Worm (Caenorhabditis elegans) whole organism, L3 larva: ENCODE measurements around the gene Y57A10A.27.

Experiments used
- aly-2 ChIP-seq: fragments of 150-350 bp; optimal IDR thresholded peaks from 2 replicates; lab custom pipeline; 2014; ENCODE audit warnings: missing biosample characterization, missing genetic modification characterization
- ceh-82 ChIP-seq: fragments of 150-350 bp; optimal IDR thresholded peaks from 2 replicates; lab custom pipeline; 2014; ENCODE audit warnings: missing biosample characterization, missing genetic modification characterization
- elt-2 ChIP-seq: sonication (generic microtip); optimal IDR thresholded peaks from 2 replicates; lab custom pipeline; 2016; ENCODE audit warnings: missing genetic modification reagents, mild to moderate bottlenecking, missing genetic modification characterization, missing compliant biosample characterization
- fkh-10 ChIP-seq: sonication (generic microtip); optimal IDR thresholded peaks from 2 replicates; lab custom pipeline; 2017; ENCODE audit warnings: missing biosample characterization, missing genetic modification reagents, missing genetic modification characterization
- jun-1 ChIP-seq: fragments of 150-350 bp; optimal IDR thresholded peaks from 2 replicates; lab custom pipeline; 2014; ENCODE audit warnings: missing biosample characterization, missing genetic modification reagents, missing genetic modification characterization
- lin-39 ChIP-seq: fragments of 150-350 bp; optimal IDR thresholded peaks from 2 replicates; lab custom pipeline; 2018; ENCODE audit warnings: missing biosample characterization, missing genetic modification reagents, missing genetic modification characterization
- nhr-11 ChIP-seq: fragments of 150-350 bp; optimal IDR thresholded peaks from 2 replicates; lab custom pipeline; 2014; ENCODE audit warnings: missing biosample characterization, missing genetic modification characterization
- nhr-12 ChIP-seq: fragments of 150-350 bp; optimal IDR thresholded peaks from 2 replicates; lab custom pipeline; 2014; ENCODE audit warnings: missing biosample characterization, missing genetic modification characterization
- nhr-25 ChIP-seq: sonication (generic microtip); optimal IDR thresholded peaks from 2 replicates; lab custom pipeline; 2017; ENCODE audit warnings: missing biosample characterization, missing genetic modification characterization
- nhr-76 ChIP-seq: fragments of 150-350 bp; sonication (generic microtip); optimal IDR thresholded peaks from 5 replicates; lab custom pipeline; 2014; ENCODE audit warnings: missing biosample characterization, missing genetic modification characterization
- unc-39 ChIP-seq: sonication (generic microtip); optimal IDR thresholded peaks from 4 replicates; lab custom pipeline; 2017; ENCODE audit warnings: missing biosample characterization, missing genetic modification characterization
- zag-1 ChIP-seq: fragments of 150-350 bp; optimal IDR thresholded peaks from 2 replicates; lab custom pipeline; 2014; ENCODE audit warnings: missing biosample characterization, missing genetic modification characterization
- ztf-11 ChIP-seq: fragments of 150-350 bp; optimal IDR thresholded peaks from 2 replicates; lab custom pipeline; 2014; ENCODE audit warnings: missing biosample characterization, missing genetic modification characterization
- ztf-4 ChIP-seq: fragments of 150-350 bp; optimal IDR thresholded peaks from 2 replicates; lab custom pipeline; 2014; ENCODE audit warnings: missing biosample characterization, missing genetic modification characterization

- TF ChIP-seq ceh-82 (tag; lab: Kevin White, UChicago): no peak
- no peak for TF ChIP-seq lin-39 (tag; lab: Kevin White, UChicago)
- no peak for TF ChIP-seq aly-2 (tag; lab: Kevin White, UChicago)
- TF ChIP-seq nhr-76 (tag; lab: Kevin White, UChicago): no peak
- no peak for TF ChIP-seq nhr-11 (tag; lab: Kevin White, UChicago)
- no peak for TF ChIP-seq ztf-4 (tag; lab: Kevin White, UChicago)
- no peak for TF ChIP-seq ztf-11 (tag; lab: Kevin White, UChicago)
- no peak for TF ChIP-seq fkh-10
- peak; percentile 96 for TF ChIP-seq nhr-25 (tag; lab: Kevin White, UChicago)
- no peak for TF ChIP-seq zag-1 (tag; lab: Kevin White, UChicago)
- TF ChIP-seq elt-2 (tag; lab: Kevin White, UChicago): no peak
- no peak for TF ChIP-seq unc-39 (tag; lab: Kevin White, UChicago)
- no peak for TF ChIP-seq nhr-12 (tag; lab: Kevin White, UChicago)
- no peak for TF ChIP-seq jun-1
These were observed 35.4 kb downstream of the Y57A10A.27 start for ce11 chrII:12239449-12239848.
